Worm (Caenorhabditis elegans) whole organism, late embryonic: Measurements from ENCODE around the gene F48E3.6.

Experiments used
- C08G9.2 ChIP-seq: sonication (generic microtip); optimal IDR thresholded peaks from 2 replicates; lab custom pipeline; 2016; ENCODE audit warnings: mild to moderate bottlenecking, missing genetic modification characterization, moderate library complexity, missing compliant biosample characterization
- F13H6.1 ChIP-seq: sonication (generic microtip); optimal IDR thresholded peaks from 2 replicates; lab custom pipeline; 2016; ENCODE audit warnings: missing genetic modification characterization, missing compliant biosample characterization
- K02D7.2 ChIP-seq: sonication (generic microtip); optimal IDR thresholded peaks from 2 replicates; lab custom pipeline; 2017; ENCODE audit warnings: mild to moderate bottlenecking, missing genetic modification characterization, missing compliant biosample characterization
- K09A11.1 ChIP-seq: sonication (generic microtip); optimal IDR thresholded peaks from 2 replicates; lab custom pipeline; 2017; ENCODE audit warnings: antibody characterized with exemption, mild to moderate bottlenecking, missing genetic modification characterization, missing compliant biosample characterization; ENCODE audit not compliant: insufficient read depth
- Y22D7AL.16 ChIP-seq: sonication (generic microtip); optimal IDR thresholded peaks from 2 replicates; lab custom pipeline; 2016; ENCODE audit warnings: missing genetic modification characterization, missing compliant biosample characterization
- ama-1 ChIP-seq: fragments of 150-350 bp; optimal IDR thresholded peaks from 2 replicates; lab custom pipeline; 2014
- ceh-14 ChIP-seq: sonication (generic microtip); optimal IDR thresholded peaks from 2 replicates; lab custom pipeline; 2016; ENCODE audit warnings: missing genotype, missing genetic modification characterization, missing compliant biosample characterization
- ceh-18 ChIP-seq: sonication (generic microtip); optimal IDR thresholded peaks from 2 replicates; lab custom pipeline; 2016; ENCODE audit warnings: missing genetic modification characterization, missing compliant biosample characterization
- ceh-19 ChIP-seq: fragments of 200-800 bp; sonication (Bioruptor generic); optimal IDR thresholded peaks from 2 replicates; lab custom pipeline; 2018; ENCODE audit warnings: mild to moderate bottlenecking, missing genetic modification characterization, missing compliant biosample characterization
- ceh-2 ChIP-seq: sonication (generic microtip); optimal IDR thresholded peaks from 2 replicates; lab custom pipeline; 2016; ENCODE audit warnings: missing genotype, missing genetic modification characterization, missing compliant biosample characterization
- ceh-30 ChIP-seq: fragments of 150-350 bp; optimal IDR thresholded peaks from 2 replicates; lab custom pipeline; 2014; ENCODE audit warnings: missing biosample characterization, missing genetic modification characterization
- ceh-31 ChIP-seq: sonication (generic microtip); optimal IDR thresholded peaks from 2 replicates; lab custom pipeline; 2016; ENCODE audit warnings: missing genetic modification characterization, missing compliant biosample characterization
- ceh-34 ChIP-seq: sonication (generic microtip); optimal IDR thresholded peaks from 2 replicates; lab custom pipeline; 2016; ENCODE audit warnings: mild to moderate bottlenecking, missing genetic modification characterization, missing compliant biosample characterization
- ceh-45 ChIP-seq: fragments of 200-800 bp; sonication (Bioruptor generic); IDR thresholded peaks from 2 replicates; pipeline ENCODE4 v1.3.6; 2022; ENCODE audit warnings: missing genetic modification reagents, missing genetic modification characterization, missing compliant biosample characterization
- ceh-48 ChIP-seq: sonication (generic microtip); optimal IDR thresholded peaks from 2 replicates; lab custom pipeline; 2016; ENCODE audit warnings: missing genetic modification characterization, inconsistent platforms, missing compliant biosample characterization
- ceh-9 ChIP-seq: sonication (generic microtip); optimal IDR thresholded peaks from 2 replicates; lab custom pipeline; 2016; ENCODE audit warnings: mild to moderate bottlenecking, missing genetic modification characterization, inconsistent platforms, missing compliant biosample characterization
- dmd-4 ChIP-seq: sonication (generic microtip); optimal IDR thresholded peaks from 2 replicates; lab custom pipeline; 2016; ENCODE audit warnings: borderline replicate concordance, missing genetic modification characterization, missing compliant biosample characterization
- elt-2 ChIP-seq: sonication (generic microtip); optimal IDR thresholded peaks from 2 replicates; lab custom pipeline; 2016; ENCODE audit warnings: missing genetic modification reagents, missing genetic modification characterization, missing compliant biosample characterization
- elt-4 ChIP-seq: sonication (generic microtip); optimal IDR thresholded peaks from 2 replicates; lab custom pipeline; 2016; ENCODE audit warnings: missing genetic modification characterization, missing compliant biosample characterization
- eyg-1 ChIP-seq: sonication (generic microtip); optimal IDR thresholded peaks from 2 replicates; lab custom pipeline; 2016; ENCODE audit warnings: missing genotype, missing genetic modification characterization, missing compliant biosample characterization
- hlh-13 ChIP-seq: fragments of 200-800 bp; sonication (Bioruptor generic); optimal IDR thresholded peaks from 2 replicates; lab custom pipeline; 2018; ENCODE audit warnings: mild to moderate bottlenecking, missing genetic modification characterization, missing compliant biosample characterization
- hlh-15 ChIP-seq: sonication (generic microtip); optimal IDR thresholded peaks from 2 replicates; lab custom pipeline; 2016; ENCODE audit warnings: missing genetic modification characterization, missing compliant biosample characterization
- hlh-30 ChIP-seq: sonication (generic microtip); optimal IDR thresholded peaks from 2 replicates; lab custom pipeline; 2017; ENCODE audit warnings: antibody characterized with exemption, missing genetic modification characterization, missing compliant biosample characterization; ENCODE audit not compliant: insufficient read depth
- hlh-6 ChIP-seq: sonication (generic microtip); optimal IDR thresholded peaks from 2 replicates; lab custom pipeline; 2016; ENCODE audit warnings: missing genotype, missing genetic modification characterization, missing compliant biosample characterization
- nhr-232 ChIP-seq: sonication (generic microtip); optimal IDR thresholded peaks from 2 replicates; lab custom pipeline; 2016; ENCODE audit warnings: missing genetic modification characterization, missing compliant biosample characterization
- npax-4 ChIP-seq: sonication (generic microtip); optimal IDR thresholded peaks from 2 replicates; lab custom pipeline; 2016; ENCODE audit warnings: missing genetic modification characterization, missing compliant biosample characterization
- odd-2 ChIP-seq: sonication (generic microtip); optimal IDR thresholded peaks from 2 replicates; lab custom pipeline; 2017; ENCODE audit warnings: antibody characterized with exemption, mild to moderate bottlenecking, missing genetic modification characterization, missing compliant biosample characterization
- pat-9 ChIP-seq: fragments of 200-800 bp; sonication (Bioruptor generic); optimal IDR thresholded peaks from 2 replicates; lab custom pipeline; 2018; ENCODE audit warnings: mild to moderate bottlenecking, missing genetic modification characterization, moderate library complexity, missing compliant biosample characterization
- pha-2 ChIP-seq: sonication (generic microtip); optimal IDR thresholded peaks from 2 replicates; lab custom pipeline; 2017; ENCODE audit warnings: mild to moderate bottlenecking, missing genetic modification characterization, missing compliant biosample characterization
- pha-4 ChIP-seq: fragments of 150-350 bp; optimal IDR thresholded peaks from 2 replicates; lab custom pipeline; 2018; ENCODE audit warnings: missing biosample characterization, missing genetic modification reagents, missing genetic modification characterization
- ref-2 ChIP-seq: sonication (generic microtip); optimal IDR thresholded peaks from 2 replicates; lab custom pipeline; 2016; ENCODE audit warnings: missing genetic modification characterization, missing compliant biosample characterization
- rnt-1 ChIP-seq: sonication (generic microtip); optimal IDR thresholded peaks from 2 replicates; lab custom pipeline; 2016; ENCODE audit warnings: missing genetic modification characterization, missing compliant biosample characterization
- sdc-2 ChIP-seq: sonication (generic microtip); optimal IDR thresholded peaks from 2 replicates; lab custom pipeline; 2016; ENCODE audit warnings: missing genotype, missing genetic modification characterization, missing compliant biosample characterization
- sox-2 ChIP-seq: fragments of 200-800 bp; sonication (Bioruptor generic); IDR thresholded peaks from 2 replicates; pipeline ENCODE4 v1.3.6; 2022; ENCODE audit warnings: missing genetic modification reagents, missing genetic modification characterization, missing compliant biosample characterization
- syd-9 ChIP-seq: sonication (generic microtip); optimal IDR thresholded peaks from 2 replicates; lab custom pipeline; 2016; ENCODE audit warnings: mild to moderate bottlenecking, missing genetic modification characterization, moderate library complexity, missing compliant biosample characterization
- tbx-2 ChIP-seq: sonication (generic microtip); optimal IDR thresholded peaks from 2 replicates; lab custom pipeline; 2016; ENCODE audit warnings: missing genetic modification characterization, missing compliant biosample characterization
- ttx-3 ChIP-seq: sonication (generic microtip); optimal IDR thresholded peaks from 2 replicates; lab custom pipeline; 2016; ENCODE audit warnings: missing genetic modification reagents, missing genetic modification characterization, missing compliant biosample characterization
- unc-3 ChIP-seq, 2 experiments: fragments of 200-800 bp in 1 of 2; sonication (Bioruptor generic) in 1 of 2; sonication (generic microtip) in 1 of 2; conservative IDR thresholded peaks in 1 of 2; optimal IDR thresholded peaks in 1 of 2; 2 replicates each; pipeline versions ENCODE4 v1.3.6 to Lab custom; 2016 to 2022; ENCODE audit warnings: missing compliant biosample characterization in 2 of 2, missing genetic modification characterization in 2 of 2, missing genetic modification reagents in 1 of 2
- unc-42 ChIP-seq: sonication (generic microtip); optimal IDR thresholded peaks from 2 replicates; lab custom pipeline; 2016; ENCODE audit warnings: missing genotype, missing genetic modification characterization, missing compliant biosample characterization
- unc-55 ChIP-seq: sonication (generic microtip); optimal IDR thresholded peaks from 2 replicates; lab custom pipeline; 2017; ENCODE audit warnings: missing biosample characterization, missing genetic modification reagents, missing genetic modification characterization
- unc-86 ChIP-seq: sonication (generic microtip); optimal IDR thresholded peaks from 2 replicates; lab custom pipeline; 2016; ENCODE audit warnings: missing genetic modification characterization, missing compliant biosample characterization
- zip-5 ChIP-seq: sonication (generic microtip); optimal IDR thresholded peaks from 2 replicates; lab custom pipeline; 2016; ENCODE audit warnings: missing genetic modification characterization, missing compliant biosample characterization
- ztf-16 ChIP-seq: sonication (generic microtip); optimal IDR thresholded peaks from 2 replicates; lab custom pipeline; 2017; ENCODE audit warnings: missing genetic modification characterization, missing compliant biosample characterization

The F48E3.6 gene

DNA sequence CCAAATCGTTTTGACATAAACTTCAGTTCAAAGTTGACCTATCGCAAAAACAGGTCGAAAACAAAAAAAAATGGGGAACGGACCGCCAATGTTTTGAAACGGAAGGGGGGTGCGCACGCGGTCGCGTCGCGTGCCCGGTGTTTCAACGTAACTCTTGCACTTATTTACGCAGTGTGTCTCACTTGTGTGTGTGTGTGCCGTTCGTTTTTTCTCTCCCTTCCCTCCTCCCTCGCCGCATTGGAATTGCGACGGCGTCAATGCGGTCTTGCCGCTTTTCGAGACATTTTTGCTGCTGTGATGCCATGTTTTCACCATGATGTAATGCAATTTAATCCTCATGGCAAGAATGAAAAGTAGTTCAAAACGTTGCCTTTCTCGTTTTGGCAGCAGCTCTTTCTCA lies 24.2 kb downstream of the F48E3.6 start:
- TF ChIP-seq hlh-6 (tag; lab: Kevin White, UChicago) (no peak), unc-86 (tag; lab: Kevin White, UChicago) (no peak), pat-9 (peak; percentile 8), ceh-19 (GFP tag; lab: Kevin White, UChicago) (peak; percentile 46), F13H6.1 (tag; lab: Kevin White, UChicago) (no peak), odd-2 (tag; lab: Kevin White, UChicago) (no peak), sdc-2 (tag; lab: Kevin White, UChicago) (peak; percentile 51), Y22D7AL.16 (tag; lab: Kevin White, UChicago) (no peak), npax-4 (tag; lab: Kevin White, UChicago) (no peak), ceh-18 (tag; lab: Kevin White, UChicago) (no peak), zip-5 (tag; lab: Kevin White, UChicago) (no peak), hlh-13 (GFP tag; lab: Kevin White, UChicago) (no peak), syd-9 (tag; lab: Kevin White, UChicago) (no peak), rnt-1 (tag; lab: Kevin White, UChicago) (peak; percentile 38), ama-1 (lab: Kevin White, UChicago) (no peak), ceh-45 (GFP tag; lab: Robert Waterston, UW) (no peak), ceh-9 (tag; lab: Kevin White, UChicago) (no peak), nhr-232 (tag; lab: Kevin White, UChicago) (no peak), hlh-30 (tag; lab: Kevin White, UChicago) (peak; percentile 49), unc-55 (GFP tag; lab: Kevin White, UChicago) (no peak), pha-2 (no peak), sox-2 (GFP tag; lab: Robert Waterston, UW) (no peak), ttx-3 (tag; lab: Kevin White, UChicago) (no peak), elt-2 (tag; lab: Kevin White, UChicago) (no peak), hlh-15 (no peak), C08G9.2 (tag; lab: Kevin White, UChicago) (no peak), ceh-31 (tag; lab: Kevin White, UChicago) (peak; percentile 51), tbx-2 (tag; lab: Kevin White, UChicago) (peak; percentile 57), eyg-1 (tag; lab: Kevin White, UChicago) (no peak), ceh-2 (tag; lab: Kevin White, UChicago) (no peak), ceh-34 (tag; lab: Kevin White, UChicago) (no peak), unc-42 (tag; lab: Kevin White, UChicago) (peak; percentile 55), elt-4 (tag; lab: Kevin White, UChicago) (no peak), ceh-48 (tag; lab: Kevin White, UChicago) (no peak), dmd-4 (tag; lab: Kevin White, UChicago) (no peak), K09A11.1 (tag; lab: Kevin White, UChicago) (peak; percentile 36), ceh-30 (no peak), ztf-16 (tag; lab: Kevin White, UChicago) (no peak), K02D7.2 (tag; lab: Kevin White, UChicago) (no peak), ceh-14 (no peak), ref-2 (no peak), unc-3 (GFP tag; conservative IDR thresholded peaks at IDR 0.05; lab: Robert Waterston, UW) (no peak), unc-3 (tag; optimal IDR thresholded peaks at IDR 0.05; lab: Kevin White, UChicago) (no peak), pha-4 (tag; lab: Kevin White, UChicago) (no peak)
- TF ChIP-seq, all 69 proteins: peak for 9
